Worm (Caenorhabditis elegans) whole organism, midembryonic: ENCODE measurements around the gene F56C9.3.

ENCODE experiments used
- T22C8.4 ChIP-seq: fragments of 200-800 bp; sonication (Bioruptor generic); IDR thresholded peaks from 2 replicates; pipeline ENCODE4 v1.3.6; 2022; ENCODE audit warnings: missing genetic modification characterization, missing compliant biosample characterization
- cog-1 ChIP-seq: sonication (generic microtip); optimal IDR thresholded peaks from 2 replicates; lab custom pipeline; 2016; ENCODE audit warnings: missing genetic modification characterization, missing compliant biosample characterization
- flt-1 ChIP-seq: fragments of 200-800 bp; sonication (Bioruptor generic); IDR thresholded peaks from 2 replicates; pipeline ENCODE4 v1.3.6; 2022; ENCODE audit warnings: missing genetic modification characterization, missing compliant biosample characterization
- klf-2 ChIP-seq: fragments of 200-800 bp; sonication (Bioruptor generic); conservative IDR thresholded peaks from 2 replicates; pipeline ENCODE4 v1.3.6; 2022; ENCODE audit warnings: missing genetic modification reagents, missing genetic modification characterization, missing compliant biosample characterization
- med-1 ChIP-seq: sonication (generic microtip); optimal IDR thresholded peaks from 2 replicates; lab custom pipeline; 2017; ENCODE audit warnings: missing genetic modification characterization, mild to moderate bottlenecking, missing compliant biosample characterization, antibody characterized with exemption, missing genetic modification reagents; ENCODE audit not compliant: insufficient read depth
- ref-1 ChIP-seq: fragments of 200-800 bp; sonication (Bioruptor generic); conservative IDR thresholded peaks from 2 replicates; pipeline ENCODE4 v1.3.6; 2022; ENCODE audit warnings: missing genetic modification reagents, missing genetic modification characterization, missing compliant biosample characterization
- tab-1 ChIP-seq: fragments of 200-800 bp; sonication (Bioruptor generic); IDR thresholded peaks from 2 replicates; pipeline ENCODE4 v1.3.6; 2022; ENCODE audit warnings: missing genetic modification characterization, missing compliant biosample characterization
- ztf-23 ChIP-seq: fragments of 200-800 bp; sonication (Bioruptor generic); IDR thresholded peaks from 2 replicates; pipeline ENCODE4 v1.3.6; 2022; ENCODE audit warnings: missing genetic modification reagents, missing genetic modification characterization, missing compliant biosample characterization
- ztf-29 ChIP-seq: fragments of 200-800 bp; sonication (Bioruptor generic); IDR thresholded peaks from 2 replicates; pipeline ENCODE4 v1.3.6; 2022; ENCODE audit warnings: missing genetic modification reagents, missing genetic modification characterization, missing compliant biosample characterization

Gene F56C9.3

ce11 chrIII:7278491-7278890 is 32.6 kb upstream of the F56C9.3 start:
- TF ChIP-seq ref-1 (GFP tag; lab: Robert Waterston, UW): no peak
- no peak for TF ChIP-seq med-1 (GFP tag; lab: Kevin White, UChicago)
- TF ChIP-seq tab-1 (GFP tag; lab: Robert Waterston, UW): no peak
- no peak for TF ChIP-seq klf-2 (GFP tag; lab: Robert Waterston, UW)
- TF ChIP-seq ztf-29: no peak

- TF ChIP-seq klf-2 (GFP tag; lab: Robert Waterston, UW): no peak
- TF ChIP-seq cog-1: no peak
- no peak for TF ChIP-seq flt-1
- TF ChIP-seq ztf-29: no peak
- TF ChIP-seq T22C8.4 (GFP tag; lab: Robert Waterston, UW): no peak
- no peak for TF ChIP-seq ref-1 (GFP tag; lab: Robert Waterston, UW)
- no peak for TF ChIP-seq tab-1 (GFP tag; lab: Robert Waterston, UW)
- no peak for TF ChIP-seq med-1 (GFP tag; lab: Kevin White, UChicago)
- TF ChIP-seq ztf-23 (GFP tag; lab: Robert Waterston, UW): no peak
Observed at ce11 chrIII:7281179-7281578, 29.9 kb upstream of the F56C9.3 start, which contains the start of gene B0361.3. Gene B0361.3, plus strand, starts transcription at chrIII:7281462.

- no peak for TF ChIP-seq ref-1 (GFP tag; lab: Robert Waterston, UW)
- TF ChIP-seq tab-1 (GFP tag; lab: Robert Waterston, UW): no peak
- TF ChIP-seq ztf-29: no peak
- no peak for TF ChIP-seq med-1 (GFP tag; lab: Kevin White, UChicago)
- TF ChIP-seq flt-1: no peak
- TF ChIP-seq ztf-23 (GFP tag; lab: Robert Waterston, UW): no peak
Observed at ce11 chrIII:7285783-7286182, 25.3 kb upstream of the F56C9.3 start, which contains the start of gene pho-5. Gene pho-5, minus strand, starts transcription at chrIII:7285883.

ce11 chrIII:7287503-7287902 is 23.6 kb upstream of the F56C9.3 start, which contains the start of gene ykt-6:
Gene ykt-6, minus strand, starts transcription at chrIII:7287603.
- TF ChIP-seq tab-1 (GFP tag; lab: Robert Waterston, UW) (no peak), ztf-29 (no peak), med-1 (GFP tag; lab: Kevin White, UChicago) (no peak), klf-2 (GFP tag; lab: Robert Waterston, UW) (no peak), T22C8.4 (GFP tag; lab: Robert Waterston, UW) (no peak), ref-1 (GFP tag; lab: Robert Waterston, UW) (no peak), ztf-23 (GFP tag; lab: Robert Waterston, UW) (no peak), cog-1 (no peak), flt-1 (no peak)

- TF ChIP-seq T22C8.4 (GFP tag; lab: Robert Waterston, UW): no peak
- TF ChIP-seq med-1 (GFP tag; lab: Kevin White, UChicago): no peak
- no peak for TF ChIP-seq ztf-29
- no peak for TF ChIP-seq tab-1 (GFP tag; lab: Robert Waterston, UW)
- no peak for TF ChIP-seq ref-1 (GFP tag; lab: Robert Waterston, UW)
- TF ChIP-seq flt-1: no peak
- no peak for TF ChIP-seq cog-1
- no peak for TF ChIP-seq ztf-23 (GFP tag; lab: Robert Waterston, UW)
- no peak for TF ChIP-seq klf-2 (GFP tag; lab: Robert Waterston, UW)
Observed at ce11 chrIII:7290462-7290861, 20.6 kb upstream of the F56C9.3 start, which contains the start of gene algn-11. Gene algn-11, minus strand, starts transcription at chrIII:7290562.

ce11 chrIII:7291216-7291615 is 19.9 kb upstream of the F56C9.3 start:
- TF ChIP-seq T22C8.4 (GFP tag; lab: Robert Waterston, UW): no peak
- TF ChIP-seq ref-1 (GFP tag; lab: Robert Waterston, UW): no peak

ce11 chrIII:7292569-7292968 is 18.5 kb upstream of the F56C9.3 start:
- TF ChIP-seq flt-1: no peak
- TF ChIP-seq ztf-29: no peak
- no peak for TF ChIP-seq ztf-23 (GFP tag; lab: Robert Waterston, UW)
- TF ChIP-seq klf-2 (GFP tag; lab: Robert Waterston, UW): no peak
- no peak for TF ChIP-seq cog-1
- TF ChIP-seq med-1 (GFP tag; lab: Kevin White, UChicago): no peak

ce11 chrIII:7293075-7293684 is 17.9 kb upstream of the F56C9.3 start, which contains the start of gene cwf-19L2:
Gene cwf-19L2, plus strand, starts transcription at chrIII:7293634.
- TF ChIP-seq T22C8.4 (GFP tag; lab: Robert Waterston, UW): no peak
- TF ChIP-seq cog-1: no peak
- TF ChIP-seq ztf-29: no peak

ce11 chrIII:7296092-7296668 is 14.9 kb upstream of the F56C9.3 start:
- no peak for TF ChIP-seq T22C8.4 (GFP tag; lab: Robert Waterston, UW)
- TF ChIP-seq flt-1: no peak
- no peak for TF ChIP-seq klf-2 (GFP tag; lab: Robert Waterston, UW)
- TF ChIP-seq tab-1 (GFP tag; lab: Robert Waterston, UW): no peak
- TF ChIP-seq med-1 (GFP tag; lab: Kevin White, UChicago): no peak
- TF ChIP-seq ztf-23 (GFP tag; lab: Robert Waterston, UW): no peak
- TF ChIP-seq cog-1: no peak
- no peak for TF ChIP-seq ref-1 (GFP tag; lab: Robert Waterston, UW)
- TF ChIP-seq ztf-29: no peak

ce11 chrIII:7297045-7297680 is 13.9 kb upstream of the F56C9.3 start:
- TF ChIP-seq ztf-23 (GFP tag; lab: Robert Waterston, UW): no peak
- no peak for TF ChIP-seq flt-1
- no peak for TF ChIP-seq klf-2 (GFP tag; lab: Robert Waterston, UW)
- TF ChIP-seq cog-1: no peak
- TF ChIP-seq T22C8.4 (GFP tag; lab: Robert Waterston, UW): no peak
- TF ChIP-seq ref-1 (GFP tag; lab: Robert Waterston, UW): no peak
- TF ChIP-seq tab-1 (GFP tag; lab: Robert Waterston, UW): no peak
- no peak for TF ChIP-seq ztf-29
- no peak for TF ChIP-seq med-1 (GFP tag; lab: Kevin White, UChicago)
